Worm (Caenorhabditis elegans) whole organism, L1 larva: Measurements from ENCODE around the gene ZK563.2.

Source experiments
- ama-1 ChIP-seq: fragments of 150-350 bp; optimal IDR thresholded peaks from 2 replicates; lab custom pipeline; 2014
- ceh-90 ChIP-seq: sonication (generic microtip); optimal IDR thresholded peaks from 2 replicates; lab custom pipeline; 2016; ENCODE audit warnings: missing genetic modification characterization, missing compliant biosample characterization
- fkh-8 ChIP-seq: sonication (generic microtip); optimal IDR thresholded peaks from 2 replicates; lab custom pipeline; 2016; ENCODE audit warnings: mild to moderate bottlenecking, missing genetic modification characterization, missing compliant biosample characterization
- nhr-11 ChIP-seq: fragments of 150-350 bp; optimal IDR thresholded peaks from 2 replicates; lab custom pipeline; 2014; ENCODE audit warnings: missing biosample characterization, missing genetic modification characterization
- nhr-28 ChIP-seq: fragments of 150-350 bp; optimal IDR thresholded peaks from 2 replicates; lab custom pipeline; 2014; ENCODE audit warnings: missing biosample characterization, missing genetic modification characterization
- nhr-47 ChIP-seq: sonication (generic microtip); optimal IDR thresholded peaks from 2 replicates; lab custom pipeline; 2016; ENCODE audit warnings: mild to moderate bottlenecking, missing genetic modification characterization, moderate library complexity, missing compliant biosample characterization
- pag-3 ChIP-seq: sonication (generic microtip); optimal IDR thresholded peaks from 2 replicates; lab custom pipeline; 2017; ENCODE audit warnings: missing genetic modification characterization, mild to moderate bottlenecking, missing compliant biosample characterization, antibody characterized with exemption, borderline replicate concordance; ENCODE audit not compliant: insufficient read depth
- sox-4 ChIP-seq: sonication (generic microtip); optimal IDR thresholded peaks from 2 replicates; lab custom pipeline; 2016; ENCODE audit warnings: missing genetic modification characterization, missing compliant biosample characterization
- unc-98 ChIP-seq: fragments of 200-800 bp; sonication (Bioruptor generic); IDR thresholded peaks from 2 replicates; pipeline ENCODE4 v1.3.6; 2022; ENCODE audit warnings: missing genetic modification characterization, missing compliant biosample characterization

ce11 chrX:3396735-3397134 is 28.0 kb downstream of the ZK563.2 start:
- TF ChIP-seq pag-3 (tag; lab: Kevin White, UChicago) (no peak), ceh-90 (no peak), unc-98 (GFP tag; lab: Robert Waterston, UW) (no peak), sox-4 (tag; lab: Kevin White, UChicago) (no peak), nhr-11 (no peak), nhr-28 (tag; lab: Kevin White, UChicago) (no peak), nhr-47 (tag; lab: Kevin White, UChicago) (no peak), ama-1 (no peak), fkh-8 (tag; lab: Kevin White, UChicago) (no peak)
